Fruit fly (Drosophila melanogaster): Measurements from ENCODE around the gene spri.
A peak's percentile ranks its signal among the peaks of the same experiment; 100 is the strongest.

Gene spri

DNA sequence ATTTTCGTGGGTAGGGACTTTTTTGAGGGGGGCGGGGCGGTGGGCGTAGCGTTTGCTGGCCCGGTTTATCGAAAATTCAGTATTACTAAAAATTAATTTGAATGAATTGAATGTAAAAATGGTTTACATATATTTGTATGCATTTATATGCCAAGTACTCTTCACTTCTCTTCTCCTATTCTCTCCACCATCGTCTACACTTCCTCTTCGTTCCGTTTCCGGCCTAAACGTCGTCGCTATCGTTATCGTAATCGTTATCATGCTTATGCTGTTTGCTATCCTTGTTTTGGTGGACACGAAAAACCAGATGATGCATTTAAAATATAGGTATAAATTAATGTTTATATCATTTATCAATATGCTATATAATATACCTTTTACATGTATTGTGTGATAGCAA is 123.3 kb downstream of the spri start (continued):
- TF ChIP-seq CG34376 (GFP tag; optimal IDR thresholded peaks at IDR 0.05) (peak; percentile 15), CG11723 (GFP tag; optimal IDR thresholded peaks at IDR 0.05) (no peak), Fer3 (tag; optimal IDR thresholded peaks at IDR 0.05) (peak; percentile 25), grau (tag; optimal IDR thresholded peaks at IDR 0.05) (peak; percentile 0), disco-r (GFP tag; optimal IDR thresholded peaks at IDR 0.05) (no peak), hbn (GFP tag; IDR thresholded peaks at IDR 0.05; ENCODE audit: partially characterized antibody) (no peak), Pdp1 (GFP tag; optimal IDR thresholded peaks at IDR 0.05) (no peak), CG18599 (GFP tag; optimal IDR thresholded peaks at IDR 0.05) (no peak), CG12071 (GFP tag; optimal IDR thresholded peaks at IDR 0.05) (peak; percentile 48), en (GFP tag; optimal IDR thresholded peaks at IDR 0.05) (no peak), CG13894 (tag; optimal IDR thresholded peaks at IDR 0.05) (no peak), dmrt99B (tag; optimal IDR thresholded peaks at IDR 0.05) (no peak), Xbp1 (GFP tag; optimal IDR thresholded peaks at IDR 0.05) (no peak), CG12236 (GFP tag; optimal IDR thresholded peaks at IDR 0.05) (no peak), so (GFP tag; IDR thresholded peaks at IDR 0.05) (no peak), CG4282 (GFP tag; optimal IDR thresholded peaks at IDR 0.05) (no peak), otp (GFP tag; IDR thresholded peaks at IDR 0.05) (no peak), pfk (GFP tag; optimal IDR thresholded peaks at IDR 0.05) (no peak), CG6854 (GFP tag; optimal IDR thresholded peaks at IDR 0.05) (peak; percentile 4), Ptx1 (GFP tag; IDR thresholded peaks at IDR 0.05) (no peak), CG7839 (tag; optimal IDR thresholded peaks at IDR 0.05) (no peak), CG14860 (GFP tag; IDR thresholded peaks at IDR 0.05; ENCODE audit: partially characterized antibody) (no peak), CG4854 (GFP tag; optimal IDR thresholded peaks at IDR 0.05) (no peak), CG2889 (GFP tag; IDR thresholded peaks at IDR 0.05) (no peak), sim (GFP tag; IDR thresholded peaks at IDR 0.05) (peak; percentile 47; the same call in 1 of the 2 replicates), CG32772 (GFP tag; IDR thresholded peaks at IDR 0.05) (no peak), CG8478 (optimal IDR thresholded peaks at IDR 0.05) (no peak), CG7271 (tag; optimal IDR thresholded peaks at IDR 0.05) (peak; percentile 82), grn (GFP tag; optimal IDR thresholded peaks at IDR 0.05) (no peak), jing (GFP tag; optimal IDR thresholded peaks at IDR 0.05) (no peak), knrl (GFP tag; IDR thresholded peaks at IDR 0.05; ENCODE audit: partially characterized antibody) (no peak), Sox102F (GFP tag; optimal IDR thresholded peaks at IDR 0.05) (no peak), Scr (GFP tag; IDR thresholded peaks at IDR 0.05; ENCODE audit: partially characterized antibody) (no peak), zfh1 (GFP tag; IDR thresholded peaks at IDR 0.05) (no peak), org-1 (GFP tag; optimal IDR thresholded peaks at IDR 0.05) (no peak), gsb (GFP tag; IDR thresholded peaks at IDR 0.05) (no peak), CG2116 (GFP tag; optimal IDR thresholded peaks at IDR 0.05) (peak; percentile 39), CG1603 (tag; optimal IDR thresholded peaks at IDR 0.05) (peak; percentile 22), eyg (GFP tag; optimal IDR thresholded peaks at IDR 0.05) (no peak), Fer1 (GFP tag; optimal IDR thresholded peaks at IDR 0.05) (peak; percentile 46), run (tag; optimal IDR thresholded peaks at IDR 0.05) (no peak), Vsx1 (GFP tag; optimal IDR thresholded peaks at IDR 0.05) (no peak), CG8765 (GFP tag; IDR thresholded peaks at IDR 0.05) (no peak), Med (GFP tag) (peak; percentile 75), cad (GFP tag; optimal IDR thresholded peaks at IDR 0.05) (no peak), br (optimal IDR thresholded peaks at IDR 0.05) (no peak), amos (GFP tag; IDR thresholded peaks at IDR 0.05; ENCODE audit: partially characterized antibody) (no peak), CG6654 (GFP tag; optimal IDR thresholded peaks at IDR 0.05) (no peak), CG5245 (GFP tag; optimal IDR thresholded peaks at IDR 0.05) (no peak), HmgD (GFP tag; optimal IDR thresholded peaks at IDR 0.05) (no peak), Camta (GFP tag; optimal IDR thresholded peaks at IDR 0.05) (no peak), CG14667 (GFP tag; IDR thresholded peaks at IDR 0.05) (no peak)

All from whole organism, embryonic.